Fruit fly (Drosophila melanogaster) Kc167 (cell line): ENCODE results near the gene CG11975.

Experiments used
- psq ChIP-seq: fragments of >200 bp; optimal IDR thresholded peaks from 2 replicates; lab custom pipeline; 2017; ENCODE audit warnings: missing external identifiers
- ttk ChIP-seq: sonication (Bioruptor generic); optimal IDR thresholded peaks from 2 replicates; lab custom pipeline; 2017; ENCODE audit warnings: missing external identifiers

dm6 chr3R:8963756-8964342, 29.2 kb upstream of the CG11975 start:
- TF ChIP-seq ttk (no peak), psq (lab: Kevin White, UChicago) (no peak)
